Worm (Caenorhabditis elegans) whole organism, L4/young adult: Measurements from ENCODE around the gene Y51A2B.8.

Source experiments
- W03F9.2 ChIP-seq: fragments of 150-350 bp; optimal IDR thresholded peaks from 2 replicates; lab custom pipeline; 2014; ENCODE audit warnings: missing biosample characterization, missing genetic modification characterization
- dao-5 ChIP-seq: sonication (generic microtip); optimal IDR thresholded peaks from 2 replicates; lab custom pipeline; 2016; ENCODE audit warnings: missing genotype, missing genetic modification characterization, moderate library complexity, missing compliant biosample characterization

DNA sequence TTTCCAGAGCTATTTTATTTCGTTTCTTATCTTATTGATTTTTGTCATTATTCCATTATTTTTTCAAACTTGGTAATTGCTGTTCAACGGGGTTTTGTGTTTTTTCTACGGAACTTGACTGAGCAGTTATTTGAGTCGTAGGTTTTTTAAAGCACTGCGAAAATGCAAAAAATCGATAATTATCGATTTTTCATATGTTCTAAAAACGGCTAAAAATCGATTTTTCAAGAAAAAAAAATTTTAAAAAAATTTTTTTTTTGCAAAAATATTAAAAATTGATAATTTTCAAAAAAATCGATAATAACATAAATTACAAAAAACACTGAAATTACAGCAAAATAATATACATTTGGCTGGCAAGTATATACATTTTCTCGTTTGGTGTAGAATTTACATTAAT lies 3.4 kb upstream of the Y51A2B.8 start:
- TF ChIP-seq W03F9.2 (no peak), dao-5 (tag; lab: Kevin White, UChicago) (no peak)
